Fruit fly (Drosophila melanogaster) whole organism, embryonic: Measurements from ENCODE around the gene hog.
A peak's percentile ranks its signal among the peaks of the same experiment; 100 is the strongest.

Source experiments
- B-H1 ChIP-seq: fragments of 200-800 bp; sonication (Bioruptor generic); IDR thresholded peaks from 3 replicates; pipeline ENCODE4 v1.3.6; 2022; ENCODE audit warnings: missing biosample characterization, missing genetic modification characterization
- CG10565 ChIP-seq: fragments of 200-800 bp; sonication (Bioruptor generic); optimal IDR thresholded peaks from 3 replicates; lab custom pipeline; 2016; ENCODE audit warnings: missing biosample characterization, mild to moderate bottlenecking, missing genetic modification characterization
- CG10959 ChIP-seq: fragments of 200-800 bp; sonication (Bioruptor generic); IDR thresholded peaks from 2 replicates; pipeline ENCODE4 v1.3.6; 2022; ENCODE audit warnings: missing biosample characterization, missing genetic modification characterization
- CG11695 ChIP-seq: fragments of 200-800 bp; sonication (Bioruptor generic); IDR thresholded peaks from 3 replicates; pipeline ENCODE4 v1.3.6; 2022; ENCODE audit warnings: missing biosample characterization, missing genetic modification characterization
- CG11696 ChIP-seq: fragments of 200-800 bp; sonication (Bioruptor generic); IDR thresholded peaks from 2 replicates; pipeline ENCODE4 v1.3.6; 2022; ENCODE audit warnings: missing biosample characterization, missing genetic modification characterization
- CG15696 ChIP-seq: fragments of 200-800 bp; sonication (Bioruptor generic); optimal IDR thresholded peaks from 2 replicates; lab custom pipeline; 2019; ENCODE audit warnings: missing biosample characterization, mild to moderate bottlenecking, missing genetic modification characterization, moderate library complexity
- CG16815 ChIP-seq: fragments of 200-800 bp; sonication (Bioruptor generic); optimal IDR thresholded peaks from 3 replicates; lab custom pipeline; 2017; ENCODE audit warnings: missing biosample characterization, mild to moderate bottlenecking, missing genetic modification characterization
- CG30403 ChIP-seq: fragments of 200-800 bp; sonication (Bioruptor generic); optimal IDR thresholded peaks from 3 replicates; lab custom pipeline; 2016; ENCODE audit warnings: missing biosample characterization, missing genetic modification characterization
- CG32767 ChIP-seq: fragments of 200-800 bp; sonication (Bioruptor generic); IDR thresholded peaks from 2 replicates; pipeline ENCODE4 v1.3.6; 2022; ENCODE audit warnings: missing biosample characterization, missing genetic modification characterization
- CG32772 ChIP-seq: fragments of 200-800 bp; sonication (Bioruptor generic); IDR thresholded peaks from 2 replicates; pipeline ENCODE4 v1.3.6; 2022; ENCODE audit warnings: missing biosample characterization, missing genetic modification characterization
- CG3281 ChIP-seq: fragments of 200-800 bp; sonication (Bioruptor generic); optimal IDR thresholded peaks from 3 replicates; lab custom pipeline; 2017; ENCODE audit warnings: missing biosample characterization, mild to moderate bottlenecking, missing genetic modification characterization
- CG42726 ChIP-seq: fragments of 200-800 bp; sonication (Bioruptor generic); IDR thresholded peaks from 2 replicates; pipeline ENCODE4 v1.3.6; 2022; ENCODE audit warnings: missing biosample characterization, missing genetic modification characterization; ENCODE audit not compliant: partially characterized antibody
- CG4404 ChIP-seq: fragments of 200-800 bp; sonication (Bioruptor generic); IDR thresholded peaks from 2 replicates; pipeline ENCODE4 v1.3.6; 2022; ENCODE audit warnings: missing biosample characterization, missing genetic modification characterization
- CG6813 ChIP-seq: fragments of 200-800 bp; sonication (Bioruptor generic); optimal IDR thresholded peaks from 2 replicates; lab custom pipeline; 2017; ENCODE audit warnings: missing biosample characterization, missing genetic modification characterization, mild to moderate bottlenecking, moderate library complexity, missing genetic modification reagents
- CG7786 ChIP-seq: fragments of 200-800 bp; sonication (Bioruptor generic); optimal IDR thresholded peaks from 2 replicates; lab custom pipeline; 2016; ENCODE audit warnings: missing biosample characterization, missing genetic modification characterization
- CG7839 ChIP-seq: fragments of 200-800 bp; sonication (Bioruptor generic); optimal IDR thresholded peaks from 3 replicates; lab custom pipeline; 2018; ENCODE audit warnings: missing biosample characterization, mild to moderate bottlenecking, missing genetic modification characterization, moderate library complexity
- CG8290 ChIP-seq, 3 experiments: fragments of 200-800 bp; sonication (Bioruptor generic); optimal IDR thresholded peaks; 2 replicates each; lab custom pipeline; 2016 to 2019; ENCODE audit warnings: missing biosample characterization in 3 of 3, missing genetic modification characterization in 3 of 3, mild to moderate bottlenecking in 2 of 3, moderate library complexity in 1 of 3
- CG9876 ChIP-seq: fragments of 200-800 bp; sonication (Bioruptor generic); optimal IDR thresholded peaks from 2 replicates; lab custom pipeline; 2016; ENCODE audit warnings: missing biosample characterization, missing genetic modification characterization
- H15 ChIP-seq: fragments of 200-800 bp; sonication (Bioruptor generic); IDR thresholded peaks from 3 replicates; pipeline ENCODE4 v1.3.6; 2022; ENCODE audit warnings: missing biosample characterization, missing genetic modification characterization
- Lpt ChIP-seq: fragments of >200 bp; optimal IDR thresholded peaks from 2 replicates; lab custom pipeline; 2018; ENCODE audit warnings: missing biosample characterization, missing genetic modification characterization
- MESR4 ChIP-seq: fragments of 200-800 bp; sonication (Bioruptor generic); optimal IDR thresholded peaks from 2 replicates; lab custom pipeline; 2018; ENCODE audit warnings: missing biosample characterization, mild to moderate bottlenecking, missing genetic modification characterization, moderate library complexity
- Neu2 ChIP-seq: fragments of 200-800 bp; sonication (Bioruptor generic); optimal IDR thresholded peaks from 3 replicates; lab custom pipeline; 2016; ENCODE audit warnings: missing biosample characterization, missing genetic modification characterization, borderline replicate concordance
- Ptx1 ChIP-seq: fragments of 200-800 bp; sonication (Bioruptor generic); IDR thresholded peaks from 2 replicates; pipeline ENCODE4 v1.3.6; 2022; ENCODE audit warnings: missing biosample characterization, missing genetic modification characterization
- Rx ChIP-seq: fragments of 200-800 bp; sonication (Bioruptor generic); IDR thresholded peaks from 2 replicates; pipeline ENCODE4 v1.3.6; 2022; ENCODE audit warnings: missing biosample characterization, missing genetic modification characterization
- Sin3A ChIP-seq: fragments of >200 bp; optimal IDR thresholded peaks from 2 replicates; lab custom pipeline; 2018
- Sry-β ChIP-seq: fragments of 200-800 bp; sonication (Bioruptor generic); optimal IDR thresholded peaks from 2 replicates; lab custom pipeline; 2018; ENCODE audit warnings: missing biosample characterization, mild to moderate bottlenecking, missing genetic modification characterization, moderate library complexity
- Ssrp ChIP-seq: fragments of 200-800 bp; sonication (Bioruptor generic); optimal IDR thresholded peaks from 2 replicates; lab custom pipeline; 2018; ENCODE audit warnings: missing biosample characterization, mild to moderate bottlenecking, missing genetic modification characterization, moderate library complexity
- bowl ChIP-seq: fragments of 200-800 bp; sonication (Bioruptor generic); IDR thresholded peaks from 2 replicates; pipeline ENCODE4 v1.3.6; 2022; ENCODE audit warnings: missing biosample characterization, missing genetic modification characterization
- bsh ChIP-seq, 2 experiments: fragments of 200-800 bp; sonication (Bioruptor generic); optimal IDR thresholded peaks; 2 replicates each; lab custom pipeline; 2017 to 2018; ENCODE audit warnings: mild to moderate bottlenecking in 2 of 2, missing biosample characterization in 2 of 2, missing genetic modification characterization in 2 of 2, moderate library complexity in 1 of 2
- caup ChIP-seq: fragments of 200-800 bp; sonication (Bioruptor generic); optimal IDR thresholded peaks from 3 replicates; lab custom pipeline; 2017; ENCODE audit warnings: missing biosample characterization, mild to moderate bottlenecking, missing genetic modification characterization, moderate library complexity; ENCODE audit not compliant: severe bottlenecking
- chif ChIP-seq, 2 experiments: fragments of 200-800 bp; sonication (Bioruptor generic); optimal IDR thresholded peaks; 3 replicates each; lab custom pipeline; 2016; ENCODE audit warnings: missing biosample characterization in 2 of 2, missing genetic modification characterization in 2 of 2
- crc ChIP-seq: fragments of 200-800 bp; sonication (Bioruptor generic); optimal IDR thresholded peaks from 2 replicates; lab custom pipeline; 2016; ENCODE audit warnings: missing biosample characterization, missing genetic modification characterization
- crol ChIP-seq: fragments of 200-800 bp; sonication (Bioruptor generic); IDR thresholded peaks from 2 replicates; pipeline ENCODE4 v1.3.6; 2022; ENCODE audit warnings: missing biosample characterization, missing genetic modification characterization
- ewg ChIP-seq: fragments of 200-800 bp; sonication (Bioruptor generic); optimal IDR thresholded peaks from 3 replicates; lab custom pipeline; 2017; ENCODE audit warnings: mild to moderate bottlenecking, missing biosample characterization, missing genetic modification reagents, missing genetic modification characterization
- ftz-f1 ChIP-seq: fragments of 200-800 bp; sonication (Bioruptor generic); optimal IDR thresholded peaks from 2 replicates; lab custom pipeline; 2016; ENCODE audit warnings: missing biosample characterization, missing genetic modification characterization
- gce ChIP-seq: fragments of 200-800 bp; sonication (Bioruptor generic); IDR thresholded peaks from 3 replicates; pipeline ENCODE4 v1.3.6; 2022; ENCODE audit warnings: missing biosample characterization, missing genetic modification characterization
- gsb ChIP-seq: fragments of 200-800 bp; sonication (Bioruptor generic); IDR thresholded peaks from 2 replicates; pipeline ENCODE4 v1.3.6; 2022; ENCODE audit warnings: missing biosample characterization, missing genetic modification characterization
- gt ChIP-seq: fragments of 200-800 bp; sonication (Bioruptor generic); IDR thresholded peaks from 2 replicates; pipeline ENCODE4 v1.3.6; 2022; ENCODE audit warnings: missing biosample characterization, missing genetic modification characterization
- kah ChIP-seq: fragments of 200-800 bp; sonication (Bioruptor generic); optimal IDR thresholded peaks from 2 replicates; lab custom pipeline; 2018; ENCODE audit warnings: missing biosample characterization, mild to moderate bottlenecking, missing genetic modification characterization
- lab ChIP-seq: fragments of 200-800 bp; sonication (Bioruptor generic); optimal IDR thresholded peaks from 3 replicates; lab custom pipeline; 2017; ENCODE audit warnings: missing biosample characterization, missing genetic modification characterization, mild to moderate bottlenecking, moderate library complexity, missing genetic modification reagents
- lilli ChIP-seq: fragments of 200-800 bp; sonication (Bioruptor generic); optimal IDR thresholded peaks from 3 replicates; lab custom pipeline; 2016; ENCODE audit warnings: missing biosample characterization, missing genetic modification characterization
- lov ChIP-seq, 2 experiments: fragments of 200-800 bp in 1 of 2; fragments of >200 bp in 1 of 2; sonication (Bioruptor generic) in 1 of 2; IDR thresholded peaks in 1 of 2; optimal IDR thresholded peaks in 1 of 2; 2 replicates in 1 of 2; 3 replicates in 1 of 2; pipeline versions ENCODE4 v1.3.6 to Lab custom; 2017 to 2022; ENCODE audit warnings: missing biosample characterization in 1 of 2, missing genetic modification characterization in 1 of 2
- nau ChIP-seq: fragments of 200-800 bp; sonication (Bioruptor generic); optimal IDR thresholded peaks from 3 replicates; lab custom pipeline; 2017; ENCODE audit warnings: missing biosample characterization, mild to moderate bottlenecking, missing genetic modification characterization, missing genetic modification reagents
- otp ChIP-seq: fragments of 200-800 bp; sonication (Bioruptor generic); IDR thresholded peaks from 3 replicates; pipeline ENCODE4, ENCODE4 v1.3.6; 2022; ENCODE audit warnings: missing biosample characterization, missing genetic modification characterization
- pan ChIP-seq, 4 experiments: fragments of >200 bp in 3 of 4; fragments of 200-800 bp in 1 of 4; sonication (Bioruptor generic) in 1 of 4; optimal IDR thresholded peaks in 3 of 4; IDR thresholded peaks in 1 of 4; 2 replicates each; pipeline versions ENCODE4 v1.3.6 to Lab custom; 2017 to 2022; ENCODE audit warnings: missing biosample characterization in 2 of 4, missing genetic modification characterization in 2 of 4, mixed read lengths in 1 of 4
- run ChIP-seq: fragments of 200-800 bp; sonication (Bioruptor generic); optimal IDR thresholded peaks from 3 replicates; lab custom pipeline; 2018; ENCODE audit warnings: missing biosample characterization, mild to moderate bottlenecking, missing genetic modification characterization
- shn ChIP-seq: fragments of 200-800 bp; sonication (Bioruptor generic); optimal IDR thresholded peaks from 3 replicates; lab custom pipeline; 2016; ENCODE audit warnings: missing biosample characterization, missing genetic modification characterization
- sna ChIP-seq: fragments of 200-800 bp; sonication (Bioruptor generic); IDR thresholded peaks from 2 replicates; pipeline ENCODE4 v1.3.6; 2022; ENCODE audit warnings: missing biosample characterization, missing genetic modification characterization; ENCODE audit not compliant: partially characterized antibody
- trh ChIP-seq: fragments of 200-800 bp; sonication (Bioruptor generic); optimal IDR thresholded peaks from 2 replicates; lab custom pipeline; 2016; ENCODE audit warnings: missing biosample characterization, missing genetic modification characterization

hog gene

dm6 chrX:14689108-14689507 lies 29.6 kb downstream of the hog start (continued):
- TF ChIP-seq CG4404: peak; percentile 44; the same call in 1 of the 2 replicates
- no peak for TF ChIP-seq CG10565 (GFP tag; lab: Kevin White, UChicago)
- TF ChIP-seq gsb (GFP tag; lab: Robert Waterston, UW): peak; percentile 49; the same call in 1 of the 2 replicates
- peak; percentile 28 for TF ChIP-seq CG15696 (tag; lab: Kevin White, UChicago)
- peak; percentile 66 for TF ChIP-seq CG30403 (GFP tag; lab: Kevin White, UChicago)
- no peak for TF ChIP-seq CG9876 (GFP tag; lab: Kevin White, UChicago)
- peak; percentile 83 for TF ChIP-seq Ptx1 (GFP tag; lab: Robert Waterston, UW)
- no peak for TF ChIP-seq Sin3A (lab: Kevin White, UChicago)
- TF ChIP-seq Neu2 (GFP tag; lab: Kevin White, UChicago): no peak
- peak; percentile 65 for TF ChIP-seq Rx (GFP tag; lab: Robert Waterston, UW)
- TF ChIP-seq CG42726 (GFP tag; lab: Robert Waterston, UW): no peak
- peak; percentile 41 for TF ChIP-seq lilli (GFP tag; lab: Kevin White, UChicago)
- peak; percentile 65 for TF ChIP-seq Ssrp
- peak; percentile 35 for TF ChIP-seq CG6813 (GFP tag; lab: Kevin White, UChicago)
- TF ChIP-seq run (tag; lab: Kevin White, UChicago): peak; percentile 21
- TF ChIP-seq crc (GFP tag; lab: Kevin White, UChicago): peak; percentile 17
- no peak for TF ChIP-seq sna (GFP tag; lab: Robert Waterston, UW)
- peak; percentile 83 for TF ChIP-seq CG7839 (tag; lab: Kevin White, UChicago)
- no peak for TF ChIP-seq shn (GFP tag; lab: Kevin White, UChicago)
- peak; percentile 12 for TF ChIP-seq CG7786
- TF ChIP-seq lov (optimal IDR thresholded peaks at IDR 0.05; lab: Kevin White, UChicago): no peak
- TF ChIP-seq lov (GFP tag; IDR thresholded peaks at IDR 0.05; lab: Robert Waterston, UW): peak; percentile 70; the same call in 1 of the 3 replicates
- TF ChIP-seq CG3281: peak; percentile 30
- peak; percentile 81 for TF ChIP-seq otp (GFP tag; lab: Robert Waterston, UW)
- peak; percentile 61; the same call in 1 of the 2 replicates for TF ChIP-seq CG11696 (GFP tag; lab: Robert Waterston, UW)
- peak; percentile 51 for TF ChIP-seq CG10959 (GFP tag; lab: Robert Waterston, UW)
- no peak for TF ChIP-seq CG8290 (GFP tag; optimal IDR thresholded peaks at IDR 0.05; lab: Kevin White, UChicago)
- TF ChIP-seq CG8290 (tag; optimal IDR thresholded peaks at IDR 0.05; lab: Kevin White, UChicago): peak in 1 of 2 experiments; percentile 91
- TF ChIP-seq CG11695 (GFP tag; lab: Robert Waterston, UW): peak; percentile 73
- peak in 1 of 2 experiments; percentile 77 for TF ChIP-seq bsh (GFP tag; optimal IDR thresholded peaks at IDR 0.05; lab: Kevin White, UChicago)
- TF ChIP-seq crol (GFP tag; lab: Robert Waterston, UW): no peak
- peak; percentile 46 to 72 for TF ChIP-seq chif (GFP tag; optimal IDR thresholded peaks at IDR 0.05; lab: Kevin White, UChicago)
- TF ChIP-seq pan (optimal IDR thresholded peaks at IDR 0.05; lab: Kevin White, UChicago): no peak
- TF ChIP-seq pan (GFP tag; optimal IDR thresholded peaks at IDR 0.05 in 1 of 2, IDR thresholded peaks at IDR 0.05 in 1 of 2): peak in 1 of 2 experiments; percentile 87
- TF ChIP-seq MESR4 (GFP tag; lab: Kevin White, UChicago): no peak
- no peak for TF ChIP-seq ftz-f1 (GFP tag; lab: Kevin White, UChicago)
- TF ChIP-seq gt (GFP tag; lab: Robert Waterston, UW): no peak
- TF ChIP-seq CG32767 (GFP tag; lab: Robert Waterston, UW): peak; percentile 61; the same call in 1 of the 2 replicates
- peak; percentile 53 for TF ChIP-seq nau
- TF ChIP-seq bowl (GFP tag; lab: Robert Waterston, UW): peak; percentile 68; the same call in 1 of the 2 replicates
- peak; percentile 17 for TF ChIP-seq CG16815
- no peak for TF ChIP-seq Lpt (GFP tag; lab: Kevin White, UChicago)
- peak; percentile 82 for TF ChIP-seq CG32772 (GFP tag; lab: Robert Waterston, UW)
- peak; percentile 77; the same call in 2 of the 3 replicates for TF ChIP-seq B-H1
- TF ChIP-seq gce: peak; percentile 75; the same call in 2 of the 3 replicates
- TF ChIP-seq lab (GFP tag; lab: Kevin White, UChicago): peak; percentile 76
- TF ChIP-seq Sry-β (GFP tag; lab: Kevin White, UChicago): no peak
- TF ChIP-seq caup: peak; percentile 43
- peak; percentile 47 for TF ChIP-seq ewg (GFP tag; lab: Kevin White, UChicago)
- TF ChIP-seq trh (GFP tag; lab: Kevin White, UChicago): no peak
- TF ChIP-seq H15 (GFP tag; lab: Robert Waterston, UW): peak; percentile 76; the same call in 2 of the 3 replicates
- TF ChIP-seq kah (GFP tag; lab: Kevin White, UChicago): peak; percentile 63
